Worm (Caenorhabditis elegans) whole organism, L4 larva: ENCODE data around the gene M110.7.

Experiments used
- ces-1 ChIP-seq: fragments of 150-350 bp; sonication (generic microtip); optimal IDR thresholded peaks from 4 replicates; lab custom pipeline; 2014; ENCODE audit warnings: missing biosample characterization, missing genetic modification reagents, missing genetic modification characterization
- dpl-1 ChIP-seq: fragments of 150-350 bp; optimal IDR thresholded peaks from 2 replicates; lab custom pipeline; 2014; ENCODE audit warnings: missing biosample characterization, missing genetic modification reagents, missing genetic modification characterization
- fkh-10 ChIP-seq: fragments of 150-350 bp; optimal IDR thresholded peaks from 2 replicates; lab custom pipeline; 2014; ENCODE audit warnings: missing biosample characterization, missing genetic modification reagents, missing genetic modification characterization
- fos-1 ChIP-seq: fragments of 150-350 bp; optimal IDR thresholded peaks from 2 replicates; lab custom pipeline; 2014; ENCODE audit warnings: missing biosample characterization, missing genetic modification characterization
- lin-13 ChIP-seq: fragments of 150-350 bp; optimal IDR thresholded peaks from 2 replicates; lab custom pipeline; 2014; ENCODE audit warnings: missing biosample characterization, missing genetic modification reagents, missing genetic modification characterization
- madf-9 ChIP-seq: fragments of 200-800 bp; sonication (Bioruptor generic); conservative IDR thresholded peaks from 2 replicates; pipeline ENCODE4 v1.3.6; 2022; ENCODE audit warnings: missing genetic modification reagents, missing genetic modification characterization, missing compliant biosample characterization
- mes-2 ChIP-seq: sonication (generic microtip); optimal IDR thresholded peaks from 2 replicates; lab custom pipeline; 2016; ENCODE audit warnings: missing genotype, mild to moderate bottlenecking, missing genetic modification characterization, missing compliant biosample characterization; ENCODE audit not compliant: poor library complexity, severe bottlenecking
- nhr-76 ChIP-seq: fragments of 150-350 bp; optimal IDR thresholded peaks from 2 replicates; lab custom pipeline; 2014; ENCODE audit warnings: missing biosample characterization, missing genetic modification characterization
- pqm-1 ChIP-seq: sonication (generic microtip); optimal IDR thresholded peaks from 2 replicates; lab custom pipeline; 2017; ENCODE audit warnings: missing biosample characterization, missing genetic modification characterization
- rbr-2 ChIP-seq: sonication (generic microtip); optimal IDR thresholded peaks from 2 replicates; lab custom pipeline; 2016; ENCODE audit warnings: missing genotype, missing genetic modification characterization, missing compliant biosample characterization
- snpc-4 ChIP-seq: fragments of 150-350 bp; optimal IDR thresholded peaks from 2 replicates; lab custom pipeline; 2014; ENCODE audit warnings: missing biosample characterization, missing genetic modification characterization
- tra-1 ChIP-seq: fragments of 200-800 bp; sonication (Bioruptor generic); IDR thresholded peaks from 2 replicates; pipeline ENCODE4 v1.3.6; 2022; ENCODE audit warnings: missing genetic modification reagents, missing genetic modification characterization, missing compliant biosample characterization
- unc-39 ChIP-seq: sonication (generic microtip); optimal IDR thresholded peaks from 2 replicates; lab custom pipeline; 2017; ENCODE audit warnings: missing biosample characterization, missing genetic modification characterization
- zag-1 ChIP-seq: fragments of 150-350 bp; optimal IDR thresholded peaks from 2 replicates; lab custom pipeline; 2014; ENCODE audit warnings: missing biosample characterization, missing genetic modification characterization

DNA sequence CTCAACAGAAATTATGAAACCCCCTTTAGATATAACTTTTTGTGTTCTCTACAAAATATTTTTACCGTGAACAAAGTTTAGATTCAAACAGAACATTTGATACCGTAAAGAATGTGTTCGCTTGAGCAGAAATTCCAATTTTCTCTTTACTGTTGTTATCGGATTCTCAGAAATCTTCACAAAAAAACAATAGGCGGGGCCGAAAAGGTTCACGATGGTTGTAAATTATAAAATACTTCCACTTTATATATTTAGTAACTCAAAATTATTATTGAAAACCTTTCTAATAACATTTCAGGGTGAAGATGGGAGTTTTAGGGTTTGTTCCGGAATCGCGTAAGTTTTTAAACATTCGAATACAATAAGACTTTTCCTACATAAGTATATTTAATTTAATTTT, 5.6 kb downstream of the M110.7 start, which contains the start of gene nlp-5:
- no peak for TF ChIP-seq lin-13 (GFP tag; lab: Kevin White, UChicago)
- TF ChIP-seq snpc-4 (tag; lab: Kevin White, UChicago) = no peak
- no peak for TF ChIP-seq nhr-76
- TF ChIP-seq zag-1 = no peak
- no peak for TF ChIP-seq dpl-1 (GFP tag; lab: Kevin White, UChicago)
- no peak for TF ChIP-seq mes-2 (tag; lab: Kevin White, UChicago)
- TF ChIP-seq fkh-10 = no peak
- TF ChIP-seq rbr-2 (tag; lab: Kevin White, UChicago) = no peak
- TF ChIP-seq ces-1 (GFP tag; lab: Kevin White, UChicago) = no peak
- no peak for TF ChIP-seq fos-1 (tag; lab: Kevin White, UChicago)
- no peak for TF ChIP-seq pqm-1 (tag; lab: Kevin White, UChicago)
- no peak for TF ChIP-seq tra-1
- TF ChIP-seq madf-9 (GFP tag; lab: Robert Waterston, UW) = no peak
- TF ChIP-seq unc-39 = no peak
